Worm (Caenorhabditis elegans) whole organism, L2 larva: Measurements from ENCODE around the gene npr-20.

ENCODE experiments used
- C34F6.9 ChIP-seq: fragments of 150-350 bp; optimal IDR thresholded peaks from 2 replicates; lab custom pipeline; 2014; ENCODE audit warnings: missing biosample characterization, missing genetic modification characterization
- F13H6.1 ChIP-seq: sonication (generic microtip); optimal IDR thresholded peaks from 2 replicates; lab custom pipeline; 2016; ENCODE audit warnings: missing genetic modification characterization, missing compliant biosample characterization
- ZK546.5 ChIP-seq: sonication (generic microtip); optimal IDR thresholded peaks from 2 replicates; lab custom pipeline; 2017; ENCODE audit warnings: missing biosample characterization, missing genetic modification characterization
- alr-1 ChIP-seq: fragments of 150-350 bp; optimal IDR thresholded peaks from 2 replicates; lab custom pipeline; 2014; ENCODE audit warnings: missing biosample characterization, missing genetic modification characterization
- ama-1 ChIP-seq: fragments of 150-350 bp; optimal IDR thresholded peaks from 2 replicates; lab custom pipeline; 2018; ENCODE audit warnings: inconsistent platforms
- blmp-1 ChIP-seq: sonication (generic microtip); optimal IDR thresholded peaks from 2 replicates; lab custom pipeline; 2017; ENCODE audit warnings: missing genetic modification characterization, mild to moderate bottlenecking, missing compliant biosample characterization, antibody characterized with exemption, moderate library complexity; ENCODE audit not compliant: insufficient read depth
- ceh-16 ChIP-seq: fragments of 150-350 bp; optimal IDR thresholded peaks from 2 replicates; lab custom pipeline; 2014; ENCODE audit warnings: missing biosample characterization, missing genetic modification characterization
- crh-2 ChIP-seq: sonication (generic microtip); optimal IDR thresholded peaks from 2 replicates; lab custom pipeline; 2017; ENCODE audit warnings: missing biosample characterization, missing genetic modification characterization
- dmd-4 ChIP-seq: sonication (generic microtip); optimal IDR thresholded peaks from 2 replicates; lab custom pipeline; 2017; ENCODE audit warnings: missing biosample characterization, missing genetic modification characterization
- egl-27 ChIP-seq: sonication (generic microtip); optimal IDR thresholded peaks from 3 replicates; lab custom pipeline; 2017; ENCODE audit warnings: missing biosample characterization, missing genetic modification reagents, missing genetic modification characterization
- elt-1 ChIP-seq: fragments of 150-350 bp; optimal IDR thresholded peaks from 2 replicates; lab custom pipeline; 2014; ENCODE audit warnings: missing biosample characterization, missing genetic modification characterization
- elt-3 ChIP-seq: sonication (generic microtip); optimal IDR thresholded peaks from 2 replicates; lab custom pipeline; 2017; ENCODE audit warnings: missing biosample characterization, missing genetic modification characterization
- fos-1 ChIP-seq: fragments of 150-350 bp; optimal IDR thresholded peaks from 2 replicates; lab custom pipeline; 2014; ENCODE audit warnings: missing biosample characterization, missing genetic modification characterization
- gmeb-1 ChIP-seq: fragments of 150-350 bp; optimal IDR thresholded peaks from 2 replicates; lab custom pipeline; 2014; ENCODE audit warnings: missing biosample characterization, missing genetic modification characterization
- lin-11 ChIP-seq: fragments of 150-350 bp; sonication (generic microtip); optimal IDR thresholded peaks from 2 replicates; lab custom pipeline; 2014; ENCODE audit warnings: missing biosample characterization, missing genetic modification characterization, inconsistent platforms, mixed read lengths
- lsy-2 ChIP-seq, 2 experiments: fragments of 150-350 bp in 1 of 2; sonication (generic microtip) in 1 of 2; optimal IDR thresholded peaks; 2 replicates each; lab custom pipeline; 2014 to 2017; ENCODE audit warnings: missing biosample characterization in 2 of 2, missing genetic modification characterization in 2 of 2
- mbf-1 ChIP-seq: sonication (generic microtip); optimal IDR thresholded peaks from 2 replicates; lab custom pipeline; 2017; ENCODE audit warnings: missing biosample characterization, missing genetic modification characterization
- nhr-10 ChIP-seq: sonication (generic microtip); optimal IDR thresholded peaks from 2 replicates; lab custom pipeline; 2017; ENCODE audit warnings: missing biosample characterization, missing genetic modification characterization
- nhr-12 ChIP-seq: fragments of 150-350 bp; optimal IDR thresholded peaks from 2 replicates; lab custom pipeline; 2014; ENCODE audit warnings: missing biosample characterization, missing genetic modification characterization
- nhr-129 ChIP-seq: fragments of 150-350 bp; optimal IDR thresholded peaks from 2 replicates; lab custom pipeline; 2014; ENCODE audit warnings: missing biosample characterization, missing genetic modification characterization
- nhr-21 ChIP-seq: fragments of 150-350 bp; optimal IDR thresholded peaks from 2 replicates; lab custom pipeline; 2014; ENCODE audit warnings: missing biosample characterization, missing genetic modification characterization
- nhr-25 ChIP-seq: fragments of 150-350 bp; sonication (generic microtip); optimal IDR thresholded peaks from 3 replicates; lab custom pipeline; 2014; ENCODE audit warnings: missing biosample characterization, missing genetic modification characterization
- nhr-6 ChIP-seq: fragments of 150-350 bp; optimal IDR thresholded peaks from 2 replicates; lab custom pipeline; 2014; ENCODE audit warnings: missing biosample characterization, missing genetic modification characterization
- nhr-77 ChIP-seq: fragments of 150-350 bp; optimal IDR thresholded peaks from 2 replicates; lab custom pipeline; 2014; ENCODE audit warnings: missing biosample characterization, missing genetic modification characterization
- sma-3 ChIP-seq: sonication (generic microtip); optimal IDR thresholded peaks from 2 replicates; lab custom pipeline; 2016; ENCODE audit warnings: missing genetic modification reagents, missing genetic modification characterization, missing compliant biosample characterization
- sma-9 ChIP-seq, 2 experiments: fragments of 150-350 bp in 1 of 2; sonication (generic microtip) in 1 of 2; optimal IDR thresholded peaks; 2 replicates each; lab custom pipeline; 2014 to 2016; ENCODE audit warnings: missing genetic modification characterization in 2 of 2, mild to moderate bottlenecking in 1 of 2, missing biosample characterization in 1 of 2, missing compliant biosample characterization in 1 of 2, missing genetic modification reagents in 1 of 2, moderate library complexity in 1 of 2
- ztf-4 ChIP-seq: fragments of 150-350 bp; optimal IDR thresholded peaks from 2 replicates; lab custom pipeline; 2014; ENCODE audit warnings: missing biosample characterization, missing genetic modification characterization

The npr-20 gene

DNA sequence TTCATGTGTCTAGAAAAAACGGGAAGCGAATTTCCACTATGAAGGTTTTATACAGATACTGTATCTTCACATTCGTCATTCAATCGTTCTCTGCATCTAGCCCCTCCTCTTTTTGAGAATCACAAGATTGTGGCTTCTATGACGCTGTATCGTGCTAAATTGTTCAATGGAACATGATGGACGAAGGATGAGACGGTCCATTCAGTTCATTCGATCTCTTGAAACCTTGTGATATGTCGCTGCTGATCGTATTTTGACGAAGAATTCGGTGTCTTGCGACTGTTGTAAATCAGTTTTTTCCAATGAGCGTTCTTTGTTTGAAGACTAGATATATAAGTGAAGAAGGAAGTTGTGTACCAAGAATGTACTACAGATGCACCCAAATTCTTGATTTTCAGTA, 51.3 kb downstream of the npr-20 start:
- TF ChIP-seq gmeb-1, result peak; percentile 15
- no peak for TF ChIP-seq elt-1 (tag; lab: Kevin White, UChicago)
- peak; percentile 56 for TF ChIP-seq crh-2 (tag; lab: Kevin White, UChicago)
- TF ChIP-seq alr-1 (tag; lab: Kevin White, UChicago), result no peak
- peak; percentile 52 for TF ChIP-seq blmp-1 (tag; lab: Kevin White, UChicago)
- TF ChIP-seq sma-3 (GFP tag; lab: Kevin White, UChicago), result peak; percentile 84
- no peak for TF ChIP-seq ama-1
- peak; percentile 98 for TF ChIP-seq nhr-21 (tag; lab: Kevin White, UChicago)
- TF ChIP-seq nhr-77 (tag; lab: Kevin White, UChicago), result no peak
- TF ChIP-seq ceh-16, result no peak
- no peak for TF ChIP-seq mbf-1 (tag; lab: Kevin White, UChicago)
- TF ChIP-seq egl-27, result peak; percentile 63
- peak; percentile 81 for TF ChIP-seq sma-9 (GFP tag; optimal IDR thresholded peaks at IDR 0.05; lab: Kevin White, UChicago)
- no peak for TF ChIP-seq sma-9 (tag; optimal IDR thresholded peaks at IDR 0.05; lab: Kevin White, UChicago)
- TF ChIP-seq lsy-2 (tag; optimal IDR thresholded peaks at IDR 0.05; lab: Kevin White, UChicago), result peak in 1 of 2 experiments; percentile 22
- TF ChIP-seq nhr-6 (tag; lab: Kevin White, UChicago), result peak; percentile 63
- peak; percentile 79 for TF ChIP-seq nhr-129 (tag; lab: Kevin White, UChicago)
- TF ChIP-seq nhr-25 (tag; lab: Kevin White, UChicago), result peak; percentile 89

- TF ChIP-seq ztf-4 (tag; lab: Kevin White, UChicago) (peak; percentile 4), ama-1 (peak; percentile 42), fos-1 (tag; lab: Kevin White, UChicago) (no peak), gmeb-1 (no peak), ZK546.5 (no peak), nhr-21 (tag; lab: Kevin White, UChicago) (peak; percentile 17), C34F6.9 (tag; lab: Kevin White, UChicago) (peak; percentile 3), F13H6.1 (no peak)
These were observed 52.6 kb downstream of the npr-20 start for ce11 chrII:8812346-8812745.

- TF ChIP-seq nhr-25 (tag; lab: Kevin White, UChicago) (no peak), nhr-21 (tag; lab: Kevin White, UChicago) (peak; percentile 31), elt-3 (tag; lab: Kevin White, UChicago) (no peak), nhr-12 (tag; lab: Kevin White, UChicago) (no peak), crh-2 (tag; lab: Kevin White, UChicago) (peak; percentile 6), ceh-16 (no peak), ama-1 (peak; percentile 24), nhr-10 (tag; lab: Kevin White, UChicago) (no peak)
- TF ChIP-seq, all 48 proteins: peak for 3
These were observed 53.2 kb downstream of the npr-20 start for ce11 chrII:8811825-8812224.

DNA sequence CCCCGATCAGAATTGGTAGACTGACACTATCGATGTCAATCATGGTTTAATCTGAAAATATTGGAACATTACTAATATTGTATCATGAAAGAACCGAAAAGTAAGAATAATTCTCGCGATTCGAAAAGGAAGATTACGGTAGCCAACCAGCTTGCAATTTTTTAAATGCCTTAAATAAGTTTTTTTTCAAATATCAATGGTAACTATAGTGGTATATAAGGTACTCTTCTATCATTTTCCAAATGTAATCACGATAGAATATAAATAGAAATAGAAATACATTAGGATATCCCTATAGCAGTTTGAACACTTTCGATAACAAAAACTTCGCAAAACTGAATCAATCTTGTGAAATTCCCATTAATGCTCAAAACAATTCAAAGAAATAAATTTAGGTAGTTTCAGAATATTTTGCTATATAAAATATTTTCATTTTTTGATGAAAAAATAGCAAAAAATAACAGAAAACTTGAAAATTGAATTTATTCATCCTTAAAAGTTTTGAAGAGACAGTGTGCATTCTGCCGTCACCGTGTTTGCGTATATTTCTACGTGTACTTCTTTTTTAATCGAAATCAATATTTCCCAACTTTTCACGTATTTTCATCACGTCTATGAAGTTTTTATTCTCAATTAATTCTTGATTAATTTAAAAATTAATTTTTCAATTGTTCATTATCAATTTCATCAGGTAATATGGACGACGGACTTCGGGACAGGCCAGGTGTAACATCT, 54.1 kb downstream of the npr-20 start, which contains the start of the genes F46C5.9 and rer-1:
Gene F46C5.9, minus strand, starts transcription at position 51 of the 735 bp plus-strand sequence.
Gene rer-1, plus strand, starts transcription at position 692 of the 735 bp plus-strand sequence.
- TF ChIP-seq crh-2 (tag; lab: Kevin White, UChicago) (peak; percentile 74), dmd-4 (no peak), C34F6.9 (tag; lab: Kevin White, UChicago) (peak; percentile 69), fos-1 (tag; lab: Kevin White, UChicago) (peak; percentile 17), lin-11 (tag; lab: Kevin White, UChicago) (no peak), lsy-2 (tag; optimal IDR thresholded peaks at IDR 0.05; lab: Kevin White, UChicago) (peak; percentile 5 to 73)
- TF ChIP-seq, all 48 proteins: peak for 4
